Worm (Caenorhabditis elegans): ENCODE measurements around the gene B0034.2.

B0034.2 gene

DNA sequence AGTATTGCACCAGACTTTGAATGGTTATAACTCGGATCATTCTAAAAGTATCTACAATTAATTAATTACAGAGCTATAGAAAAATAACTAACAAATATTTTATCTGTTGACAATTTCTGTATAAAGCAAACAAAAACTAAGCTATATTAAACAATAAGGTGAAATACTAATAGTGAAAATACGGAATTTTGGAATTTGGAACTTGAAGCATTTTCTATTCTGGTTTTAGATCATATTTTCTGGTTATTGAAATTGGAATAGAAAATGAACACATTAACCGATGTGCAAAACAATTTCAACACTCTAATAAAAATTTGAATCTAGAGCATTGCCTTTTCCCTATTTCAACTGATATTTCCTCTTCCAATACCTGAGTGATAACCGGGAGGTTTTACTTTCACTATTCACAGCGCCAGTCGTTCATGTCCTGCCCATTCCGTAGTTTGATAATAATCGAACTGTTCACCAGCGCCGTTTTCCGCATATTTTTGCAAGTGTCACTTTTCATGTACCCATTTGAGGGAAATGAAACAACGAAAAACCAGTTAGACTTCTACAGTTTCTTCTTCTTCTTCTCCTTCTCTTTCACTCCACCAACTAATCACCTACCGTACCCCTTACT, 44.2 kb downstream of the B0034.2 start:
- TF ChIP-seq blmp-1 (tag; optimal IDR thresholded peaks at IDR 0.05; ENCODE audit: insufficient read depth), result peak; percentile 31
- no peak for TF ChIP-seq nhr-25 (tag; optimal IDR thresholded peaks at IDR 0.05)
- TF ChIP-seq fos-1 (tag; optimal IDR thresholded peaks at IDR 0.05), result peak; percentile 46
- TF ChIP-seq ama-1 (optimal IDR thresholded peaks at IDR 0.05), result no peak

DNA sequence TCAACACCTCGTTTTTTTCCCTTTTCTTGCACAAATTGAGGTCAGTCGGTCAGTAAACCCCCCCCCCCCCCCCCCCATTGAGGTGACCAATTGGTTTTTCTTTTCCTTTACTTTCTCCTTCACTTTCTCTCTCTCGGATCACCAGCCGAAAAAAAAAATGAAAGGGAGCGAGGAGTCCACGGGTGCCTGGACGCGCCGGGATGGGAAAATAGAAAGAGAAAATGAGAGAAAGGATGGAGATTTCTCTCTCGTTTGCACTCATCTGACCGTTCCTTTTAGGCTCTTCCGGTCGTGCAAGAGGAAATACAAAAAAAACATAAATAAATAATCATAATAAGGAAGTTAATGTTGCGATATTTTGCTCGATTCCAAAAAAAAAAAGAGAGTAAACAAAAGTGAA, 45.1 kb downstream of the B0034.2 start:
- TF ChIP-seq blmp-1 (tag; optimal IDR thresholded peaks at IDR 0.05; ENCODE audit: insufficient read depth) (peak; percentile 96), elt-3 (tag; optimal IDR thresholded peaks at IDR 0.05) (no peak), lsy-2 (tag; optimal IDR thresholded peaks at IDR 0.05) (peak in 1 of 2 experiments; percentile 6), mdl-1 (tag; optimal IDR thresholded peaks at IDR 0.05) (no peak), mab-5 (tag; optimal IDR thresholded peaks at IDR 0.05) (no peak), C34F6.9 (tag; optimal IDR thresholded peaks at IDR 0.05) (no peak), dmd-4 (tag; optimal IDR thresholded peaks at IDR 0.05) (no peak), ztf-1 (GFP tag; conservative IDR thresholded peaks at IDR 0.05) (no peak), ztf-11 (tag; optimal IDR thresholded peaks at IDR 0.05) (no peak), crh-2 (tag; optimal IDR thresholded peaks at IDR 0.05) (no peak), R02D3.7 (tag; optimal IDR thresholded peaks at IDR 0.05) (no peak), egl-27 (tag; optimal IDR thresholded peaks at IDR 0.05) (peak; percentile 26), nhr-25 (tag; optimal IDR thresholded peaks at IDR 0.05) (no peak), ceh-16 (tag; optimal IDR thresholded peaks at IDR 0.05) (no peak), nhr-10 (tag; optimal IDR thresholded peaks at IDR 0.05) (no peak), nhr-6 (tag; optimal IDR thresholded peaks at IDR 0.05) (no peak), nhr-12 (tag; optimal IDR thresholded peaks at IDR 0.05) (no peak), lin-13 (GFP tag; optimal IDR thresholded peaks at IDR 0.05) (no peak), F13H6.1 (tag; optimal IDR thresholded peaks at IDR 0.05) (peak; percentile 19), snpc-4 (tag; optimal IDR thresholded peaks at IDR 0.05) (no peak), lin-39 (tag; optimal IDR thresholded peaks at IDR 0.05) (no peak), sma-3 (GFP tag; optimal IDR thresholded peaks at IDR 0.05) (no peak), alr-1 (tag; optimal IDR thresholded peaks at IDR 0.05) (no peak), nhr-129 (tag; optimal IDR thresholded peaks at IDR 0.05) (no peak)

DNA sequence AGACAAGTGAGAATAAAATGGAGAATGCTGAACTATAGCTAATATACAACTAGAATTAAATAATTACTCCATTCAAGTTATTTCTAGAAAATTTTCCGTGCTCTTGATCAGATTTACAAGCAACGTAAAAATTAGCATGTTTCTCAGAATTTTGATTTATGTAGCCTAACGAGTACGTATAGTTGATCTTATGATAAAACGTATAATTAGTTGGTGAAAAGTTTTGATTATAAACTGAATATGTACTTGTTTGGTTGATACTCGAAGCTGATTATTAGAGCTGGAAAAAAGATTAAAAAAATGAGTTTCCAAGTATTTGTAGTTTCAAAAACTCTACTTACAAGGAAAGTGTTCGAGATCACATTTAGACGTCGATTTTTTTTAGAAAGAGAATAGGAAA, 47.7 kb downstream of the B0034.2 start:
- peak; percentile 23 for TF ChIP-seq nhr-21 (tag; optimal IDR thresholded peaks at IDR 0.05)
- TF ChIP-seq R02D3.7 (tag; optimal IDR thresholded peaks at IDR 0.05), result no peak

DNA sequence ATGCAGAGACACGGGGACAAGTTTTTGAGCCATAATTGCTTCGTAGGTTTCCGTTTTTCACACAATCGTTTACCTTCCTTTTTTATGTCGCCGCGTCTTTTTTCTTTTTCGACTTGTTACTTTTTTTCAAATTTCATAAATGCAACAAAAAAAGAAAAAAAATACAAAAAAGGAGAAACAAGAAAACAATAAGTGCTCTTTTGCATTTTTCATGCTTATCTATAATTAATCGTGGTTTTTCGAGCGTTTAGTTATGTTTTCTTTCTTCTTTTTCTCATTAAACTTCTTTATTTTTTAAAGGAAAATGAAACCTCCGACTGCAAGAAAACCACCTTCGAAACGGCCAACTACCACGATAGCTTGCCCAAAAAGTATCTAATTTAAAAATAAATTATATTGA, 48.3 kb downstream of the B0034.2 start, which contains the start of gene F59G1.4:
F59G1.4 (plus strand) TSS at position 301 of the 400 bp plus-strand sequence.
- no peak for TF ChIP-seq nhr-23 (tag; optimal IDR thresholded peaks at IDR 0.05)
- no peak for TF ChIP-seq alr-1 (tag; optimal IDR thresholded peaks at IDR 0.05)
- TF ChIP-seq ceh-82 (tag; optimal IDR thresholded peaks at IDR 0.05), result no peak
- no peak for TF ChIP-seq lin-11 (tag; optimal IDR thresholded peaks at IDR 0.05)
- TF ChIP-seq R02D3.7 (tag; optimal IDR thresholded peaks at IDR 0.05), result no peak

Measured in whole organism, L2 larva.